Worm (Caenorhabditis elegans) whole organism, midembryonic: Measurements from ENCODE around the gene K09C4.9.
A peak's percentile ranks its signal among the peaks of the same experiment; 100 is the strongest.

Source experiments
- T22C8.4 ChIP-seq: fragments of 200-800 bp; sonication (Bioruptor generic); IDR thresholded peaks from 2 replicates; pipeline ENCODE4 v1.3.6; 2022; ENCODE audit warnings: missing genetic modification characterization, missing compliant biosample characterization
- cog-1 ChIP-seq: sonication (generic microtip); optimal IDR thresholded peaks from 2 replicates; lab custom pipeline; 2016; ENCODE audit warnings: missing genetic modification characterization, missing compliant biosample characterization
- flt-1 ChIP-seq: fragments of 200-800 bp; sonication (Bioruptor generic); IDR thresholded peaks from 2 replicates; pipeline ENCODE4 v1.3.6; 2022; ENCODE audit warnings: missing genetic modification characterization, missing compliant biosample characterization
- klf-2 ChIP-seq: fragments of 200-800 bp; sonication (Bioruptor generic); conservative IDR thresholded peaks from 2 replicates; pipeline ENCODE4 v1.3.6; 2022; ENCODE audit warnings: missing genetic modification reagents, missing genetic modification characterization, missing compliant biosample characterization
- med-1 ChIP-seq: sonication (generic microtip); optimal IDR thresholded peaks from 2 replicates; lab custom pipeline; 2017; ENCODE audit warnings: missing genetic modification characterization, mild to moderate bottlenecking, missing compliant biosample characterization, antibody characterized with exemption, missing genetic modification reagents; ENCODE audit not compliant: insufficient read depth
- ref-1 ChIP-seq: fragments of 200-800 bp; sonication (Bioruptor generic); conservative IDR thresholded peaks from 2 replicates; pipeline ENCODE4 v1.3.6; 2022; ENCODE audit warnings: missing genetic modification reagents, missing genetic modification characterization, missing compliant biosample characterization
- tab-1 ChIP-seq: fragments of 200-800 bp; sonication (Bioruptor generic); IDR thresholded peaks from 2 replicates; pipeline ENCODE4 v1.3.6; 2022; ENCODE audit warnings: missing genetic modification characterization, missing compliant biosample characterization
- ztf-23 ChIP-seq: fragments of 200-800 bp; sonication (Bioruptor generic); IDR thresholded peaks from 2 replicates; pipeline ENCODE4 v1.3.6; 2022; ENCODE audit warnings: missing genetic modification reagents, missing genetic modification characterization, missing compliant biosample characterization
- ztf-29 ChIP-seq: fragments of 200-800 bp; sonication (Bioruptor generic); IDR thresholded peaks from 2 replicates; pipeline ENCODE4 v1.3.6; 2022; ENCODE audit warnings: missing genetic modification reagents, missing genetic modification characterization, missing compliant biosample characterization

Gene K09C4.9

DNA sequence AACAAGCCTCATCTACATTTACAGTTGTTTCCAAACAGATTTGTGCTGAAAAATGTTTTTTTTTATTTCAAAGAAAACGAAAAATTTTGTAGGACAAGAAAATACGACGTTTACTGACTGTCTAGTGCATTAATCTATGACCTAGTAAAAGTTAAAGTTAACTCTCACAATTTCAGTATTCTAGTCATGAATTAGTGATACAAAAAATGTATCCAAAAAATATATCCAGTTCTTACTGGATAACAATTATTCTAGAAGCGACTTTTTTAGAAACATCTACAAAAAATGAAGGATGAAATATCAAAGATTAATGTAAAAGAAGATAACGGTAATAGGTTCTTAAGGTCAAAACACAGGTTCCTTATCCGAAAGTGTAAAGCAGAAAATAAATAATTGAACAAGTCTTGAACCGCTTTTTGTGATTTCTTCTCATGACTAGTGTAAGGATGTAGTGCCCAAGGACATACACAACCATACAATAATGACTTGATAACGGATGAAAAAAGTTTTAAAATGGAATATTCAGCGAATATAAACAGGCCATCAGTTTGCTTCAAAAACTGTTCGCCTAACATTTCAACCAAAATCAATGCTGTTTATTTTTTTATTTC lies 21.0 kb downstream of the K09C4.9 start, which contains the start of gene pqn-37:
TSS of gene pqn-37 (minus strand) at position 51 of the 611 bp plus-strand sequence.
- TF ChIP-seq ztf-23 (GFP tag; lab: Robert Waterston, UW) (no peak), ztf-29 (GFP tag; lab: Robert Waterston, UW) (no peak)

DNA sequence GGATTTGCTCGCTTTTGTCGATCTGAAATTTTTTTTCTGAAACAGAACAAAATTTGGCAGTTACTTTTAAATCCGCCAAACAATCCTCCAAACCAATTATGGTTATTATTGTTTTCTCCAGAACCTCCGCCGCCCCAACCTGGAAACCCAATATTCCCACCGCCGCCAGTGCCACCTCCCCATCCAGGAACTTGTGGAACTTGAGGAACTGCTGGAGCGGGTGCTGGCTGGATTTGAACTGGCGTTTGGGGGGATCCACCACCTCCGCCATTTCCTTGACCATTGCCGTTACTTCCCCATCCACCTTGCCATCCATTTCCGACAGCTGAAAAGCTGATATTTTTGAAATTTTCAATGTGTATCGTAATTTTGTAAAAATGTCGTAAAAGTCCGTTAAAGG lies 23.8 kb downstream of the K09C4.9 start:
- TF ChIP-seq flt-1 (GFP tag; lab: Robert Waterston, UW): no peak
- TF ChIP-seq ztf-23 (GFP tag; lab: Robert Waterston, UW): no peak
- TF ChIP-seq cog-1 (tag; lab: Kevin White, UChicago): no peak
- TF ChIP-seq klf-2: no peak
- TF ChIP-seq ztf-29 (GFP tag; lab: Robert Waterston, UW): no peak
- no peak for TF ChIP-seq tab-1
- TF ChIP-seq ref-1: no peak

DNA sequence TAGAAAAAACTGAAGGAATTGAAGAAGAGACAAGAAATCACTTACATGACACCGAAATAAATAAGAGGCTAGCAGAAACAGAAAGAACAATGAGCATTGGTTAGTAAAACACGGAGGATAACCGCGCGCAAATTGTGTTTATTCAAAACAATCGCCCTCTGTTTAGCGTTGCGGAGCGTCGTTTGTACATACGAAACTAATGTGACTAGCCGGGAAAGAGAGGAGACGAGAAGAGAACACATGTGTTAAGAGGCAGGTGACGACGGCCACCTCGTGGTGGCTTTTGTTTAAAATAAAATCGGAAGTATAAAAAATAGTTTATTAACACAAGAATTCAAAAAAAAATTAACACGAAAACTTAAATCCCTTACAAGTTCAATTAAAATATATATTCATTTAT lies 25.8 kb downstream of the K09C4.9 start, which contains the start of gene F40F4.7:
TSS of gene F40F4.7 (minus strand) at position 122 of the 400 bp plus-strand sequence.
- TF ChIP-seq cog-1 (tag; lab: Kevin White, UChicago) (peak; percentile 41), klf-2 (no peak)

DNA sequence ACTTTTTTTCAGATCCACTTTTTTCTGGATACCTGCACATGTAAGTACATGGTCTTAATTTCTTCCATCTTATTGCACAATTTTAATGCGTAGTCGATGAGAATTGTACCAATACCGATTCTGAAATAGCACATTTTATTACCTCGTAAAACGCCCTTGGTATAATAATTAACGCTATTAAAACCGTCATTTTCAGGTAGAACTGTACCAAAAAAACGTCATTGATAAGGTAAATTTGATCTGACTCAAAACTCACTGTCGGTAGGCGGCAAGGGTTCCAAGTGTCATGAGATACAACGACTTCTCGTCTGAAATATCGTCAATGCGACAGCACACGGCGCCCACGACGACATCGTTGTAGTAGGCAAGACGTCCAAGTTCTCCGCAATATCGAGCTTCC lies 27.2 kb downstream of the K09C4.9 start:
- no peak for TF ChIP-seq klf-2
- TF ChIP-seq ref-1: no peak
- TF ChIP-seq T22C8.4 (GFP tag; lab: Robert Waterston, UW): no peak
- TF ChIP-seq cog-1 (tag; lab: Kevin White, UChicago): no peak
- no peak for TF ChIP-seq flt-1 (GFP tag; lab: Robert Waterston, UW)
- TF ChIP-seq ztf-23 (GFP tag; lab: Robert Waterston, UW): no peak
- no peak for TF ChIP-seq med-1 (GFP tag; lab: Kevin White, UChicago)
- no peak for TF ChIP-seq tab-1
- TF ChIP-seq ztf-29 (GFP tag; lab: Robert Waterston, UW): no peak

DNA sequence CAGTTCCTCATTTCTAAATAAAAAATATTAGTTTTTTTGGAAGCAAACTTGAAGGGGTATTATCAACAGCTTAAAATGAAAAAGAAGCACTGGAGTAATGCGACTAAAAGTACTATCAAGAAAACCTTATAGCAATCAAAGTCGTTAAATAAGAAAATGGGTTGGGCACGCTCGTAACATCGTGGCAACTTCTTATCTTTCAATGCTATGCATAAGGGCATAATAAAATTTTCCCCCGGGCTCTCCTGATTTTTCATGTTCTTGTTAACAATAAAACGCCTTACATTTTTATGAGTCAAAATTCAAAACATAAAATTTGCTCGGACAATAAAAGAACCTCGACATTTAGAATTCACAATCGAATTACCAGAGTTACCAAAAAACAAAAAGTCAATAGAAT lies 28.0 kb downstream of the K09C4.9 start, which contains the start of gene irg-7:
TSS of gene irg-7 (minus strand) at position 23 of the 400 bp plus-strand sequence.
- TF ChIP-seq cog-1 (tag; lab: Kevin White, UChicago) (no peak), flt-1 (GFP tag; lab: Robert Waterston, UW) (no peak), ztf-23 (GFP tag; lab: Robert Waterston, UW) (no peak), ref-1 (no peak), med-1 (GFP tag; lab: Kevin White, UChicago) (no peak), T22C8.4 (GFP tag; lab: Robert Waterston, UW) (no peak), tab-1 (no peak), klf-2 (no peak), ztf-29 (GFP tag; lab: Robert Waterston, UW) (no peak)

DNA sequence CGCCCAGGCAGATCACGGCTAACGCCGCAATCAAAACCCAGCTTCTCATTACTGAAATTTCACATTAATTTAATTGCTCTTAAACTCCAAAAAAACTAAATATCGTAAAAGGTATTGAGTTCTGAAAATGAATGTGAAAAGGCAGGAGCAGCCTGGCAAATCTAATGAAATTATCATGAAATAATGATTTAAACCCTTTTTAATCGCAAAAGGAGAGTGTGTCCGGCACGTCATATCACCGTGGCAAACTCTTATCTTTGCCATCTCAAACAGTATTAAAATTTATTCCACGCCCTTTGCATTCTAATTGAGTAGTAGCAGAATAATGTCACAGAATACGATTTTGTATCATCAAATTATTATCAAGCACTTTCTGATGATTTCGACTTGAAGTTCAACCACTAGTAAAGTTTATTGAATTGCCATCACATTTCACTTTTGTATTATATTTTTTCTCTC lies 36.2 kb downstream of the K09C4.9 start, which contains the start of gene F28B4.3:
TSS of gene F28B4.3 (minus strand) at position 51 of the 459 bp plus-strand sequence.
- TF ChIP-seq flt-1 (GFP tag; lab: Robert Waterston, UW) (no peak), ztf-29 (GFP tag; lab: Robert Waterston, UW) (no peak), T22C8.4 (GFP tag; lab: Robert Waterston, UW) (no peak), ref-1 (no peak), cog-1 (tag; lab: Kevin White, UChicago) (no peak), ztf-23 (GFP tag; lab: Robert Waterston, UW) (no peak), klf-2 (no peak), med-1 (GFP tag; lab: Kevin White, UChicago) (no peak), tab-1 (no peak)

DNA sequence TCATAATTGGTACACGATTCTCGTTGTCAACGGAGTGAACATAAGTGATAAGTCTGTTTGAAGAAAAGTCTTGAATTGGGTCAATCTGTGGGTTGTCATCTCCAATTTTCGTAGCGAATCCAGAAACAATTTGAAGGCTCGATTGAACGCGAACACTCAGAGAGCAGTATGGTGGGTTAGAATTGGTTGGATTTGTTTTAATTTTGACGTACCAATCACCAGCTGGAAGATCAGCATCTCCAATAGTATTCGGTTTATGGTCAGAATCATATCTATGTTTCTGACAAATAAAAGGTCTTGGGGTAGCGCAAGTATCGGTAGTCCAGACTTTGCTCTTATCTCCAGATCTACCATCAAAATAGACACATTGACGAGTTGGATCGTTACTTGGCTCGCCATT lies 41.0 kb downstream of the K09C4.9 start:
- TF ChIP-seq med-1 (GFP tag; lab: Kevin White, UChicago) (no peak), ztf-29 (GFP tag; lab: Robert Waterston, UW) (no peak), flt-1 (GFP tag; lab: Robert Waterston, UW) (no peak), cog-1 (tag; lab: Kevin White, UChicago) (no peak), klf-2 (no peak), ztf-23 (GFP tag; lab: Robert Waterston, UW) (no peak), ref-1 (no peak), tab-1 (no peak), T22C8.4 (GFP tag; lab: Robert Waterston, UW) (no peak)

DNA sequence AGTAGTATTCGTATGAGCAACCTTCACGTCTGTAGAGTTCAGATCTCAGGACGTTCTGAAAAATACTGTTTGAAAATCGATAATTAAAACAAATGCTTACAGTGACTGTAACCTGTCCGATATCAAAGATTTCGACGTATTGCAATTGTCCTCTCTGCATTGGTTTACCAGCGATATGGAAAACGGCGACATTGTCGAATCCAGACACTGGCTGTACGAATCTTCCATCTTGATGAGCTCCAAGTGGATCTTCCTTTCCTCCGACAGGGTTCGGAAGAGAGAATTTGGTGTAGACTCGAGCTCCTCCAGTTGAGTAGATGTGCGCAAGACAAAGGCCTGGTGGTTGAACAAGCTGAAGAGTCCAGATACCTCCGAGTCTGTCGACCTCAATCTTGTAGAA lies 42.9 kb downstream of the K09C4.9 start:
- TF ChIP-seq cog-1 (tag; lab: Kevin White, UChicago): no peak
- TF ChIP-seq T22C8.4 (GFP tag; lab: Robert Waterston, UW): no peak
- no peak for TF ChIP-seq ref-1
- TF ChIP-seq tab-1: no peak
- no peak for TF ChIP-seq flt-1 (GFP tag; lab: Robert Waterston, UW)
- TF ChIP-seq ztf-23 (GFP tag; lab: Robert Waterston, UW): no peak
- no peak for TF ChIP-seq med-1 (GFP tag; lab: Kevin White, UChicago)
- TF ChIP-seq ztf-29 (GFP tag; lab: Robert Waterston, UW): no peak
- TF ChIP-seq klf-2: no peak

DNA sequence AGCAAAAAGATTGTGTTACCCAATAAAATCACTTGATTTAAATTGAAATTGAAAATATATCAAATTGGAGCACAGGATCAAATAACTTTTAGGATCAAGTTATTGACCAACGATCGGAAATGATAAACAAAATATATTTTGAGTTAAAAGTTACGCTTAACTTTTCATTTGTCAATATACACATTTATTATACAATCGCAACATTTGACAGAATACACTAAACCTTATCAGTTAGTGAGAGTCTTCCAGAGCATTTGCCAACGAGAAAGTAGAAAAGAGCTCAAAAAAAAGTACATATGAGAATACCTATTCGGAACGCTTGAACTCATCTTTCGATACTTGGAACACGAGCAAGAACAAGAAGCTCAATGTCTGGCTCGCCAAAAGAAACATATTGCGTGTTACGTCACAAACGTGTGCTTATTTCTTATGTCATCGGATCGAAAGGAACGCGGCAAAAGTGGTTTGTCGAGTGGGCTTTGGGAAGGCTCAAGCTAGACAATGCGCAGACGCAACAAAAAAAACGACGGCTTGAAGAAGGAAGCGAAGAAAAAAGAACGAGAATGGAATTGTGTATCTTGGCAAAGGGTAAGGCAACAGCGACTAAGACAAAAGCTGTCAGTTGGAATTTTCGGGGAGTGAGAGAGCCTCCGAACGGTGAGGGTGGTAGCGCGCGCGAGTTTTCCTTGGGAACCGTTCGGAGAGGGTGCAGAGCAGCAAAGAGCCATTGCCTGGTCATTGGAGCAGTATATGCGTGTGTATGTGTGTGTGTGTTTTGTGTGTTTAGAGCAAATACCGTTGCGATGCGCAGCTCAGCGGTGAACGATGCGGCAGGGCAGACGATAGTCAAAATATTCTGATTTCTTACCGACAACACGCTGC lies 45.0 kb downstream of the K09C4.9 start:
- no peak for TF ChIP-seq ref-1
- TF ChIP-seq klf-2: no peak
- TF ChIP-seq ztf-29 (GFP tag; lab: Robert Waterston, UW): no peak
- no peak for TF ChIP-seq T22C8.4 (GFP tag; lab: Robert Waterston, UW)
- TF ChIP-seq cog-1 (tag; lab: Kevin White, UChicago): no peak
- no peak for TF ChIP-seq med-1 (GFP tag; lab: Kevin White, UChicago)
- no peak for TF ChIP-seq tab-1
- TF ChIP-seq flt-1 (GFP tag; lab: Robert Waterston, UW): no peak
- no peak for TF ChIP-seq ztf-23 (GFP tag; lab: Robert Waterston, UW)
